Worm (Caenorhabditis elegans) whole organism, late embryonic: ENCODE results near the gene plk-1.

ENCODE experiments used
- fax-1 ChIP-seq: sonication (generic microtip); optimal IDR thresholded peaks from 2 replicates; lab custom pipeline; 2016; ENCODE audit warnings: missing genotype, missing genetic modification characterization, missing compliant biosample characterization
- fkh-10 ChIP-seq: fragments of 150-350 bp; optimal IDR thresholded peaks from 2 replicates; lab custom pipeline; 2014; ENCODE audit warnings: missing biosample characterization, missing genetic modification reagents, missing genetic modification characterization
- fkh-6 ChIP-seq: sonication (generic microtip); optimal IDR thresholded peaks from 2 replicates; lab custom pipeline; 2016; ENCODE audit warnings: missing genetic modification characterization, missing compliant biosample characterization
- pag-3 ChIP-seq: sonication (generic microtip); optimal IDR thresholded peaks from 2 replicates; lab custom pipeline; 2016; ENCODE audit warnings: missing compliant biosample characterization, missing genetic modification characterization, borderline replicate concordance
- pha-4 ChIP-seq: fragments of 150-350 bp; optimal IDR thresholded peaks from 2 replicates; lab custom pipeline; 2018; ENCODE audit warnings: missing biosample characterization, missing genetic modification reagents, missing genetic modification characterization

- TF ChIP-seq fkh-6 (tag; lab: Kevin White, UChicago) (no peak), fax-1 (no peak), fkh-10 (GFP tag; lab: Kevin White, UChicago) (no peak), pha-4 (tag; lab: Kevin White, UChicago) (no peak), pag-3 (no peak)
Measured at ce11 chrIII:8124323-8124722, 23.2 kb downstream of the plk-1 start.
